Worm (Caenorhabditis elegans): Measurements from ENCODE around the gene R05D8.9.

- TF ChIP-seq lsy-2 (tag; optimal IDR thresholded peaks at IDR 0.05) (no peak), lin-13 (GFP tag; optimal IDR thresholded peaks at IDR 0.05) (no peak), nhr-237 (tag; optimal IDR thresholded peaks at IDR 0.05) (no peak), unc-62 (GFP tag; optimal IDR thresholded peaks at IDR 0.05) (no peak), sem-4 (tag; optimal IDR thresholded peaks at IDR 0.05) (no peak), nhr-12 (tag; optimal IDR thresholded peaks at IDR 0.05) (no peak)
Observed at ce11 chrV:2801955-2802354, 34.6 kb upstream of the R05D8.9 start.
